Fruit fly (Drosophila melanogaster): ENCODE measurements around the gene CG32683.

Gene CG32683

dm6 chrX:10397514-10398133 is 57.1 kb downstream of the CG32683 start (continued):
- TF ChIP-seq CG4404 (GFP tag; IDR thresholded peaks at IDR 0.05) (0 out of 2 replicates have a peak, but pooled peaks have one; percentile 17), bigmax (GFP tag; optimal IDR thresholded peaks at IDR 0.05) (no peak), pros (GFP tag; optimal IDR thresholded peaks at IDR 0.05) (no peak), Fer1 (GFP tag; optimal IDR thresholded peaks at IDR 0.05) (peak; percentile 43), Hr78 (GFP tag; optimal IDR thresholded peaks at IDR 0.05) (no peak), inv (GFP tag; IDR thresholded peaks at IDR 0.05; ENCODE audit: partially characterized antibody) (no peak), Usf (GFP tag; optimal IDR thresholded peaks at IDR 0.05) (no peak), CG13296 (GFP tag; optimal IDR thresholded peaks at IDR 0.05) (no peak), ERR (GFP tag; optimal IDR thresholded peaks at IDR 0.05) (no peak), CG4617 (GFP tag; optimal IDR thresholded peaks at IDR 0.05; ENCODE audit: borderline replicate concordance) (no peak), slou (GFP tag; optimal IDR thresholded peaks at IDR 0.05) (no peak), seq (GFP tag; IDR thresholded peaks at IDR 0.05) (no peak), CG33557 (GFP tag; optimal IDR thresholded peaks at IDR 0.05) (no peak), CG17359 (tag; optimal IDR thresholded peaks at IDR 0.05) (peak; percentile 35), Mes4 (GFP tag; optimal IDR thresholded peaks at IDR 0.05) (no peak), Adf1 (GFP tag; IDR thresholded peaks at IDR 0.05) (peak; percentile 33; the same call in 1 of the 2 replicates), ems (GFP tag; optimal IDR thresholded peaks at IDR 0.05) (no peak), ab (GFP tag; optimal IDR thresholded peaks at IDR 0.05) (no peak), HLHmδ (GFP tag; optimal IDR thresholded peaks at IDR 0.05) (no peak), CG8281 (tag; optimal IDR thresholded peaks at IDR 0.05) (no peak), lbe (GFP tag; optimal IDR thresholded peaks at IDR 0.05) (no peak), Sox100B (GFP tag; optimal IDR thresholded peaks at IDR 0.05) (no peak), jigr1 (GFP tag; IDR thresholded peaks at IDR 0.05) (no peak), Deaf1 (tag; optimal IDR thresholded peaks at IDR 0.05) (peak; percentile 14), NfI (GFP tag; optimal IDR thresholded peaks at IDR 0.05) (no peak), CG10321 (GFP tag; IDR thresholded peaks at IDR 0.05) (no peak), Max (GFP tag; optimal IDR thresholded peaks at IDR 0.05) (no peak), Hr39 (optimal IDR thresholded peaks at IDR 0.05) (no peak), chn (GFP tag; optimal IDR thresholded peaks at IDR 0.05) (no peak), Gug (GFP tag; IDR thresholded peaks at IDR 0.05) (no peak), dmrt99B (tag; optimal IDR thresholded peaks at IDR 0.05) (peak; percentile 63), ATbp (GFP tag; optimal IDR thresholded peaks at IDR 0.05) (peak; percentile 5), CG13624 (GFP tag; optimal IDR thresholded peaks at IDR 0.05) (no peak), Dfd (GFP tag; optimal IDR thresholded peaks at IDR 0.05) (no peak), cg (GFP tag; optimal IDR thresholded peaks at IDR 0.05) (no peak), yki (optimal IDR thresholded peaks at IDR 0.05) (no peak), Antp (GFP tag; optimal IDR thresholded peaks at IDR 0.05) (no peak), CG3163 (GFP tag; optimal IDR thresholded peaks at IDR 0.05) (no peak), CG5180 (GFP tag; optimal IDR thresholded peaks at IDR 0.05) (no peak), Fer3 (tag; optimal IDR thresholded peaks at IDR 0.05) (peak; percentile 14), dmrt11E (tag; optimal IDR thresholded peaks at IDR 0.05) (no peak), NFAT (GFP tag; IDR thresholded peaks at IDR 0.05) (no peak), Elba2 (GFP tag; optimal IDR thresholded peaks at IDR 0.05) (no peak), wor (GFP tag; IDR thresholded peaks at IDR 0.05) (0 out of 2 replicates have a peak, but pooled peaks have one; percentile 12), odd (GFP tag; optimal IDR thresholded peaks at IDR 0.05) (no peak), CG17568 (GFP tag; optimal IDR thresholded peaks at IDR 0.05) (no peak), tx (GFP tag; optimal IDR thresholded peaks at IDR 0.05) (no peak), CG8924 (tag; optimal IDR thresholded peaks at IDR 0.05) (peak; percentile 19), Ets65A (GFP tag) (no peak), CG11247 (GFP tag; IDR thresholded peaks at IDR 0.05) (0 out of 2 replicates have a peak, but pooled peaks have one; percentile 23), ash1 (GFP tag; optimal IDR thresholded peaks at IDR 0.05) (no peak)

Measured in whole organism, embryonic.